Comparison of ENCODE assay signal across 3 worm cellular contexts in genomic region chrIII:437033-437432, ce11.
TF ChIP-seq lines count a peak whose summit lies in the region.

No protein-coding gene starts in this region.

TF ChIP-seq in whole organism, L4 larva, 104 proteins besides CTCF, POLR2A, EP300 and RAD21:
- TF ChIP-seq nhr-42 (GFP tag; IDR thresholded peaks at IDR 0.05; lab: Robert Waterston, UW) (no peak), hlh-30 (tag; optimal IDR thresholded peaks at IDR 0.05; lab: Kevin White, UChicago; ENCODE audit: insufficient read depth) (no peak), ceh-28 (tag; optimal IDR thresholded peaks at IDR 0.05; lab: Kevin White, UChicago) (no peak), mdt-29 (GFP tag; IDR thresholded peaks at IDR 0.05; lab: Robert Waterston, UW) (no peak), set-16 (GFP tag; IDR thresholded peaks at IDR 0.05; lab: Robert Waterston, UW) (peak; percentile 71), lin-39 (tag; optimal IDR thresholded peaks at IDR 0.05; lab: Kevin White, UChicago) (no peak), zfp-2 (tag; optimal IDR thresholded peaks at IDR 0.05; lab: Kevin White, UChicago) (no peak), Y5F2A.4 (GFP tag; optimal IDR thresholded peaks at IDR 0.05; lab: Kevin White, UChicago) (no peak)

TF ChIP-seq in whole organism, midembryonic, 9 proteins besides CTCF, POLR2A, EP300 and RAD21:
- TF ChIP-seq klf-2 (GFP tag; conservative IDR thresholded peaks at IDR 0.05; lab: Robert Waterston, UW) (no peak), T22C8.4 (GFP tag; IDR thresholded peaks at IDR 0.05; lab: Robert Waterston, UW) (no peak), ztf-29 (GFP tag; IDR thresholded peaks at IDR 0.05; lab: Robert Waterston, UW) (no peak), flt-1 (GFP tag; IDR thresholded peaks at IDR 0.05; lab: Robert Waterston, UW) (peak; percentile 26; the same call in 1 of the 2 replicates), tab-1 (GFP tag; IDR thresholded peaks at IDR 0.05; lab: Robert Waterston, UW) (no peak)
TF ChIP-seq in whole organism, midembryonic: peak in this region for 1.

TF ChIP-seq in whole organism, young adult, 124 proteins besides CTCF, POLR2A, EP300 and RAD21:
- TF ChIP-seq chd-7 (tag; optimal IDR thresholded peaks at IDR 0.05; lab: Kevin White, UChicago) = no peak
- no peak for TF ChIP-seq F23B12.7 (tag; optimal IDR thresholded peaks at IDR 0.05; lab: Kevin White, UChicago; ENCODE audit: insufficient read depth)
- TF ChIP-seq hlh-12 (tag; optimal IDR thresholded peaks at IDR 0.05; lab: Kevin White, UChicago) = no peak
- peak; percentile 70 for TF ChIP-seq zfh-2 (GFP tag; conservative IDR thresholded peaks at IDR 0.05; lab: Robert Waterston, UW)
- TF ChIP-seq mel-28 (tag; optimal IDR thresholded peaks at IDR 0.05; lab: Kevin White, UChicago; ENCODE audit: borderline replicate concordance) = no peak
- TF ChIP-seq athp-1 (tag; optimal IDR thresholded peaks at IDR 0.05; lab: Kevin White, UChicago) = no peak
- TF ChIP-seq Y56A3A.18 (GFP tag; IDR thresholded peaks at IDR 0.05; lab: Robert Waterston, UW) = no peak
